Fruit fly (Drosophila melanogaster) whole organism, embryonic: ENCODE results near the gene MESK4.

ENCODE experiments used
- Atf-2 ChIP-seq: fragments of 200-800 bp; sonication (Bioruptor generic); optimal IDR thresholded peaks from 2 replicates; lab custom pipeline; 2016; ENCODE audit warnings: missing biosample characterization, missing genetic modification characterization
- Bdp1 ChIP-seq: fragments of 200-800 bp; sonication (Bioruptor generic); optimal IDR thresholded peaks from 3 replicates; lab custom pipeline; 2016; ENCODE audit warnings: missing biosample characterization, missing genetic modification characterization
- CG10209 ChIP-seq: fragments of 200-800 bp; sonication (Bioruptor generic); optimal IDR thresholded peaks from 3 replicates; lab custom pipeline; 2017; ENCODE audit warnings: missing biosample characterization, mild to moderate bottlenecking, missing genetic modification characterization, missing genetic modification reagents
- CG11085 ChIP-seq: fragments of 200-800 bp; sonication (Bioruptor generic); IDR thresholded peaks from 2 replicates; pipeline ENCODE4 v1.3.6; 2022; ENCODE audit warnings: missing biosample characterization, missing genetic modification characterization
- CG11247 ChIP-seq: fragments of 200-800 bp; sonication (Bioruptor generic); IDR thresholded peaks from 2 replicates; pipeline ENCODE4 v1.3.6; 2022; ENCODE audit warnings: missing biosample characterization, missing genetic modification characterization
- CG11695 ChIP-seq: fragments of 200-800 bp; sonication (Bioruptor generic); IDR thresholded peaks from 3 replicates; pipeline ENCODE4 v1.3.6; 2022; ENCODE audit warnings: missing biosample characterization, missing genetic modification characterization
- CG12219 ChIP-seq: fragments of 200-800 bp; sonication (Bioruptor generic); optimal IDR thresholded peaks from 3 replicates; lab custom pipeline; 2018; ENCODE audit warnings: missing biosample characterization, mild to moderate bottlenecking, missing genetic modification characterization
- CG12236 ChIP-seq: fragments of 200-800 bp; sonication (Bioruptor generic); optimal IDR thresholded peaks from 2 replicates; lab custom pipeline; 2016; ENCODE audit warnings: missing biosample characterization, missing genetic modification characterization
- CG1233 ChIP-seq: fragments of 200-800 bp; sonication (Bioruptor generic); optimal IDR thresholded peaks from 4 replicates; lab custom pipeline; 2018; ENCODE audit warnings: missing biosample characterization, mild to moderate bottlenecking, missing genetic modification characterization
- CG14441 ChIP-seq: fragments of 200-800 bp; sonication (Bioruptor generic); IDR thresholded peaks from 2 replicates; pipeline ENCODE4 v1.3.6; 2022; ENCODE audit warnings: missing biosample characterization, missing genetic modification characterization
- CG14965 ChIP-seq: fragments of 200-800 bp; sonication (Bioruptor generic); optimal IDR thresholded peaks from 2 replicates; lab custom pipeline; 2016; ENCODE audit warnings: missing biosample characterization, missing genetic modification characterization, borderline replicate concordance
- CG1529 ChIP-seq: fragments of 200-800 bp; sonication (Bioruptor generic); optimal IDR thresholded peaks from 3 replicates; lab custom pipeline; 2018; ENCODE audit warnings: missing biosample characterization, missing genetic modification characterization
- CG15514 ChIP-seq: fragments of 200-800 bp; sonication (Bioruptor generic); optimal IDR thresholded peaks from 3 replicates; lab custom pipeline; 2017; ENCODE audit warnings: missing biosample characterization, missing genetic modification characterization, mild to moderate bottlenecking, moderate library complexity, missing genetic modification reagents
- CG18262 ChIP-seq: fragments of 200-800 bp; optimal IDR thresholded peaks from 3 replicates; lab custom pipeline; 2019; ENCODE audit warnings: missing biosample characterization, mild to moderate bottlenecking, missing genetic modification characterization, moderate library complexity
- CG18599 ChIP-seq: fragments of 200-800 bp; sonication (Bioruptor generic); optimal IDR thresholded peaks from 3 replicates; lab custom pipeline; 2017; ENCODE audit warnings: missing biosample characterization, missing genetic modification characterization, mild to moderate bottlenecking, moderate library complexity, missing genetic modification reagents
- CG4617 ChIP-seq: fragments of 200-800 bp; sonication (Bioruptor generic); optimal IDR thresholded peaks from 3 replicates; lab custom pipeline; 2016; ENCODE audit warnings: missing biosample characterization, missing genetic modification characterization, borderline replicate concordance
- CG5180 ChIP-seq: fragments of 200-800 bp; sonication (Bioruptor generic); optimal IDR thresholded peaks from 3 replicates; lab custom pipeline; 2017; ENCODE audit warnings: missing biosample characterization, missing genetic modification characterization, mild to moderate bottlenecking, moderate library complexity, missing genetic modification reagents
- CG6175 ChIP-seq: fragments of 200-800 bp; sonication (Bioruptor generic); IDR thresholded peaks from 3 replicates; pipeline ENCODE4 v1.3.6; 2022; ENCODE audit warnings: missing biosample characterization, missing genetic modification characterization
- CG7963 ChIP-seq: fragments of 200-800 bp; sonication (Bioruptor generic); IDR thresholded peaks from 3 replicates; pipeline ENCODE4 v1.3.6; 2022; ENCODE audit warnings: missing biosample characterization, missing genetic modification characterization; ENCODE audit not compliant: partially characterized antibody
- CG8765 ChIP-seq: fragments of 200-800 bp; sonication (Bioruptor generic); IDR thresholded peaks from 2 replicates; pipeline ENCODE4 v1.3.6; 2022; ENCODE audit warnings: missing biosample characterization, missing genetic modification characterization
- HHEX ChIP-seq: fragments of 200-800 bp; sonication (Bioruptor generic); optimal IDR thresholded peaks from 3 replicates; lab custom pipeline; 2017; ENCODE audit warnings: missing biosample characterization, mild to moderate bottlenecking, missing genetic modification characterization, missing genetic modification reagents
- HLH4C ChIP-seq: fragments of 200-800 bp; sonication (Bioruptor generic); IDR thresholded peaks from 3 replicates; pipeline ENCODE4 v1.3.6; 2022; ENCODE audit warnings: missing biosample characterization, missing genetic modification characterization; ENCODE audit not compliant: partially characterized antibody
- Hand ChIP-seq: fragments of 200-800 bp; sonication (Bioruptor generic); optimal IDR thresholded peaks from 2 replicates; lab custom pipeline; 2017; ENCODE audit warnings: mild to moderate bottlenecking, missing biosample characterization, missing genetic modification reagents, missing genetic modification characterization
- MBD-R2 ChIP-seq: fragments of 200-800 bp; sonication (Bioruptor generic); IDR thresholded peaks from 2 replicates; pipeline ENCODE4 v1.3.6; 2022; ENCODE audit warnings: missing biosample characterization, missing genetic modification characterization
- MTF-1 ChIP-seq: fragments of 200-800 bp; sonication (Bioruptor generic); optimal IDR thresholded peaks from 2 replicates; lab custom pipeline; 2018; ENCODE audit warnings: missing biosample characterization, mild to moderate bottlenecking, missing genetic modification characterization, borderline replicate concordance
- NC2α ChIP-seq: fragments of 200-800 bp; sonication (Bioruptor generic); optimal IDR thresholded peaks from 2 replicates; lab custom pipeline; 2016; ENCODE audit warnings: missing biosample characterization, missing genetic modification characterization
- Nf-YC ChIP-seq: fragments of 200-800 bp; optimal IDR thresholded peaks from 3 replicates; lab custom pipeline; 2019; ENCODE audit warnings: missing biosample characterization, mild to moderate bottlenecking, missing genetic modification characterization, moderate library complexity
- Optix ChIP-seq: fragments of 200-800 bp; sonication (Bioruptor generic); IDR thresholded peaks from 3 replicates; pipeline ENCODE4 v1.3.6; 2022; ENCODE audit warnings: missing biosample characterization, missing genetic modification characterization
- Rx ChIP-seq: fragments of 200-800 bp; sonication (Bioruptor generic); IDR thresholded peaks from 2 replicates; pipeline ENCODE4 v1.3.6; 2022; ENCODE audit warnings: missing biosample characterization, missing genetic modification characterization
- Usf ChIP-seq: fragments of 200-800 bp; sonication (Bioruptor generic); optimal IDR thresholded peaks from 2 replicates; lab custom pipeline; 2017; ENCODE audit warnings: missing genotype, missing biosample characterization, missing genetic modification characterization
- YL-1 ChIP-seq: fragments of 200-800 bp; sonication (Bioruptor generic); optimal IDR thresholded peaks from 3 replicates; lab custom pipeline; 2017; ENCODE audit warnings: missing biosample characterization, mild to moderate bottlenecking, missing genetic modification characterization
- ap ChIP-seq: fragments of 200-800 bp; sonication (Bioruptor generic); IDR thresholded peaks from 2 replicates; pipeline ENCODE4 v1.3.6; 2022; ENCODE audit warnings: missing biosample characterization, missing genetic modification characterization
- bab2 ChIP-seq: fragments of 200-800 bp; sonication (Bioruptor generic); optimal IDR thresholded peaks from 2 replicates; lab custom pipeline; 2016; ENCODE audit warnings: missing biosample characterization, missing genetic modification characterization
- bbx ChIP-seq: fragments of 200-800 bp; sonication (Bioruptor generic); IDR thresholded peaks from 2 replicates; pipeline ENCODE4 v1.3.6; 2022; ENCODE audit warnings: missing biosample characterization, missing genetic modification characterization; ENCODE audit not compliant: partially characterized antibody
- cg ChIP-seq: fragments of 200-800 bp; sonication (Bioruptor generic); optimal IDR thresholded peaks from 3 replicates; lab custom pipeline; 2019; ENCODE audit warnings: missing biosample characterization, mild to moderate bottlenecking, missing genetic modification characterization, moderate library complexity
- crol ChIP-seq: fragments of 200-800 bp; sonication (Bioruptor generic); IDR thresholded peaks from 2 replicates; pipeline ENCODE4 v1.3.6; 2022; ENCODE audit warnings: missing biosample characterization, missing genetic modification characterization
- danr ChIP-seq: fragments of 200-800 bp; sonication (Bioruptor generic); IDR thresholded peaks from 2 replicates; pipeline ENCODE4 v1.3.6; 2022; ENCODE audit warnings: missing biosample characterization, missing genetic modification characterization
- dysf ChIP-seq: fragments of 200-800 bp; sonication (Bioruptor generic); IDR thresholded peaks from 3 replicates; pipeline ENCODE4 v1.3.6; 2022; ENCODE audit warnings: missing biosample characterization, missing genetic modification characterization
- ftz-f1 ChIP-seq: fragments of 200-800 bp; sonication (Bioruptor generic); optimal IDR thresholded peaks from 2 replicates; lab custom pipeline; 2016; ENCODE audit warnings: missing biosample characterization, missing genetic modification characterization
- gsb-n ChIP-seq: fragments of 200-800 bp; sonication (Bioruptor generic); optimal IDR thresholded peaks from 3 replicates; lab custom pipeline; 2018; ENCODE audit warnings: missing biosample characterization, mild to moderate bottlenecking, missing genetic modification characterization
- pan ChIP-seq, 4 experiments: fragments of >200 bp in 3 of 4; fragments of 200-800 bp in 1 of 4; sonication (Bioruptor generic) in 1 of 4; optimal IDR thresholded peaks in 3 of 4; IDR thresholded peaks in 1 of 4; 2 replicates each; pipeline versions ENCODE4 v1.3.6 to Lab custom; 2017 to 2022; ENCODE audit warnings: missing biosample characterization in 2 of 4, missing genetic modification characterization in 2 of 4, mixed read lengths in 1 of 4
- pros ChIP-seq: fragments of 200-800 bp; sonication (Bioruptor generic); optimal IDR thresholded peaks from 3 replicates; lab custom pipeline; 2019; ENCODE audit warnings: missing biosample characterization, mild to moderate bottlenecking, missing genetic modification characterization, moderate library complexity
- row ChIP-seq: fragments of 200-800 bp; sonication (Bioruptor generic); IDR thresholded peaks from 3 replicates; pipeline ENCODE4 v1.3.6; 2022; ENCODE audit warnings: missing biosample characterization, missing genetic modification characterization
- sisA ChIP-seq: fragments of 200-800 bp; sonication (Bioruptor generic); IDR thresholded peaks from 2 replicates; pipeline ENCODE4 v1.3.6; 2022; ENCODE audit warnings: missing biosample characterization, missing genetic modification characterization
- sna ChIP-seq: fragments of 200-800 bp; sonication (Bioruptor generic); IDR thresholded peaks from 2 replicates; pipeline ENCODE4 v1.3.6; 2022; ENCODE audit warnings: missing biosample characterization, missing genetic modification characterization; ENCODE audit not compliant: partially characterized antibody
- sr ChIP-seq: fragments of 200-800 bp; sonication (Bioruptor generic); IDR thresholded peaks from 3 replicates; pipeline ENCODE4 v1.3.6; 2022; ENCODE audit warnings: missing biosample characterization, missing genetic modification characterization
- tio ChIP-seq: fragments of 200-800 bp; sonication (Bioruptor generic); optimal IDR thresholded peaks from 2 replicates; lab custom pipeline; 2017; ENCODE audit warnings: missing biosample characterization, missing genetic modification characterization, inconsistent platforms
- tll ChIP-seq, 2 experiments: fragments of 200-800 bp in 1 of 2; fragments of >200 bp in 1 of 2; sonication (Bioruptor generic) in 1 of 2; optimal IDR thresholded peaks; 2 replicates each; lab custom pipeline; 2017 to 2019; ENCODE audit warnings: missing biosample characterization in 2 of 2, missing genetic modification characterization in 2 of 2, mild to moderate bottlenecking in 1 of 2, moderate library complexity in 1 of 2
- ttk ChIP-seq: fragments of 200-800 bp; sonication (Bioruptor generic); IDR thresholded peaks from 2 replicates; pipeline ENCODE4 v2.1.2; 2022; ENCODE audit warnings: missing biosample characterization, missing genetic modification characterization
- zen ChIP-seq: fragments of 200-800 bp; sonication (Bioruptor generic); optimal IDR thresholded peaks from 3 replicates; lab custom pipeline; 2018; ENCODE audit warnings: missing biosample characterization, mild to moderate bottlenecking, missing genetic modification characterization, moderate library complexity

Gene MESK4

DNA sequence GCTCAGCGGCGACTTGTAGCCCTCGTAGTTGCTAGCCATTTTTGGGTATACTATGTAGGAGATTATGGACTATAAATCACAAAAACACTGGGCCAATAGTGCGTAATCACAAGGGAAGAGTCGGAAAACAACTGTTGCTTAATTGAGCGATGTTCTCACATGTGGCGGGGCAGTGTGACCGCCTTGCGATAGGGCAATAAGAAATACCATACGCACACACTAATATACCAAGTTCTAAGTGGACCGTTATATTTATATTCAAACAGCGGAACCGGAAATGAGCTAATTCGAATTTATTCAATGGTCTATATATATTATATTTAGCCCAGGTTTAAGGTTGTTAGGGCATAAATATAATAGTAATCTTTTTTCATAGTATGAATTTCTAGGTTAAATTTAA is 32.3 kb downstream of the MESK4 start, which contains the start of gene Adsl (continued):
- TF ChIP-seq CG15514 (peak; percentile 96), zen (tag; lab: Kevin White, UChicago) (peak; percentile 67), ttk (GFP tag; lab: Robert Waterston, UW) (no peak), NC2α (GFP tag; lab: Kevin White, UChicago) (no peak), sisA (GFP tag; lab: Robert Waterston, UW) (no peak), CG1233 (GFP tag; lab: Kevin White, UChicago) (peak; percentile 72), CG12236 (GFP tag; lab: Kevin White, UChicago) (no peak), tll (GFP tag; optimal IDR thresholded peaks at IDR 0.05; lab: Kevin White, UChicago) (no peak), dysf (GFP tag; lab: Robert Waterston, UW) (peak; percentile 17; the same call in 1 of the 3 replicates), CG12219 (GFP tag; lab: Kevin White, UChicago) (peak; percentile 76), CG18262 (tag; lab: Kevin White, UChicago) (no peak), CG5180 (GFP tag; lab: Kevin White, UChicago) (peak; percentile 49), ap (no peak), Hand (GFP tag; lab: Kevin White, UChicago) (no peak), crol (GFP tag; lab: Robert Waterston, UW) (no peak), danr (GFP tag; lab: Robert Waterston, UW) (no peak), ftz-f1 (GFP tag; lab: Kevin White, UChicago) (no peak), CG11085 (GFP tag; lab: Robert Waterston, UW) (no peak), CG7963 (GFP tag; lab: Robert Waterston, UW) (no peak), HHEX (GFP tag; lab: Kevin White, UChicago) (peak; percentile 79), CG6175 (GFP tag; lab: Robert Waterston, UW) (no peak), tio (GFP tag; lab: Kevin White, UChicago) (no peak), pros (no peak), CG14965 (GFP tag; lab: Kevin White, UChicago) (no peak), gsb-n (tag; lab: Kevin White, UChicago) (peak; percentile 83), Usf (GFP tag; lab: Kevin White, UChicago) (no peak), HLH4C (GFP tag; lab: Robert Waterston, UW) (no peak), row (GFP tag; lab: Robert Waterston, UW) (no peak), CG4617 (GFP tag; lab: Kevin White, UChicago) (no peak), Rx (GFP tag; lab: Robert Waterston, UW) (no peak), bab2 (GFP tag; lab: Kevin White, UChicago) (no peak), CG11247 (no peak), cg (GFP tag; lab: Kevin White, UChicago) (no peak), MTF-1 (peak; percentile 88), CG11695 (GFP tag; lab: Robert Waterston, UW) (no peak), MBD-R2 (GFP tag; lab: Robert Waterston, UW) (peak; percentile 71), sr (GFP tag; lab: Robert Waterston, UW) (no peak), CG10209 (GFP tag; lab: Kevin White, UChicago) (peak; percentile 68), Atf-2 (GFP tag; lab: Kevin White, UChicago) (no peak), Optix (GFP tag; lab: Robert Waterston, UW) (no peak), pan (optimal IDR thresholded peaks at IDR 0.05; lab: Kevin White, UChicago) (no peak), pan (GFP tag; optimal IDR thresholded peaks at IDR 0.05 in 1 of 2, IDR thresholded peaks at IDR 0.05 in 1 of 2) (peak in 1 of 2 experiments; percentile 65), CG8765 (no peak), sna (GFP tag; lab: Robert Waterston, UW) (no peak), YL-1 (peak; percentile 74), CG14441 (no peak), CG18599 (GFP tag; lab: Kevin White, UChicago) (peak; percentile 71), CG1529 (GFP tag; lab: Kevin White, UChicago) (peak; percentile 78), bbx (GFP tag; lab: Robert Waterston, UW) (peak; percentile 25; the same call in 1 of the 2 replicates), Bdp1 (GFP tag; lab: Kevin White, UChicago) (no peak), Nf-YC (no peak)
